Worm (Caenorhabditis elegans) whole organism, L2 larva: ENCODE results near the gene T25B6.5.

ENCODE experiments used
- C34F6.9 ChIP-seq: fragments of 150-350 bp; optimal IDR thresholded peaks from 2 replicates; lab custom pipeline; 2014; ENCODE audit warnings: missing biosample characterization, missing genetic modification characterization
- F13H6.1 ChIP-seq: sonication (generic microtip); optimal IDR thresholded peaks from 2 replicates; lab custom pipeline; 2016; ENCODE audit warnings: missing genetic modification characterization, missing compliant biosample characterization
- R02D3.7 ChIP-seq: fragments of 150-350 bp; optimal IDR thresholded peaks from 2 replicates; lab custom pipeline; 2014; ENCODE audit warnings: missing biosample characterization, missing genetic modification characterization
- blmp-1 ChIP-seq: sonication (generic microtip); optimal IDR thresholded peaks from 2 replicates; lab custom pipeline; 2017; ENCODE audit warnings: missing genetic modification characterization, mild to moderate bottlenecking, missing compliant biosample characterization, antibody characterized with exemption, moderate library complexity; ENCODE audit not compliant: insufficient read depth
- elt-1 ChIP-seq: fragments of 150-350 bp; optimal IDR thresholded peaks from 2 replicates; lab custom pipeline; 2014; ENCODE audit warnings: missing biosample characterization, missing genetic modification characterization
- lsy-2 ChIP-seq, 2 experiments: fragments of 150-350 bp in 1 of 2; sonication (generic microtip) in 1 of 2; optimal IDR thresholded peaks; 2 replicates each; lab custom pipeline; 2014 to 2017; ENCODE audit warnings: missing biosample characterization in 2 of 2, missing genetic modification characterization in 2 of 2
- mdl-1 ChIP-seq, 2 experiments: fragments of 150-350 bp in 1 of 2; sonication (generic microtip) in 1 of 2; optimal IDR thresholded peaks; 2 replicates each; lab custom pipeline; 2017; ENCODE audit warnings: missing biosample characterization in 2 of 2, missing genetic modification characterization in 2 of 2
- nhr-237 ChIP-seq: fragments of 150-350 bp; optimal IDR thresholded peaks from 2 replicates; lab custom pipeline; 2014; ENCODE audit warnings: missing biosample characterization, missing genetic modification characterization
- nhr-25 ChIP-seq: fragments of 150-350 bp; sonication (generic microtip); optimal IDR thresholded peaks from 3 replicates; lab custom pipeline; 2014; ENCODE audit warnings: missing biosample characterization, missing genetic modification characterization

ce11 chrX:9027304-9027703, 5.8 kb upstream of the T25B6.5 start, which contains the start of gene T25B6.3:
- TF ChIP-seq blmp-1 (no peak), mdl-1 (tag; optimal IDR thresholded peaks at IDR 0.05; lab: Kevin White, UChicago) (no peak), nhr-237 (tag; lab: Kevin White, UChicago) (no peak), R02D3.7 (no peak), nhr-25 (tag; lab: Kevin White, UChicago) (no peak), elt-1 (tag; lab: Kevin White, UChicago) (no peak), F13H6.1 (no peak), lsy-2 (tag; optimal IDR thresholded peaks at IDR 0.05; lab: Kevin White, UChicago) (no peak), C34F6.9 (tag; lab: Kevin White, UChicago) (no peak)
